Worm (Caenorhabditis elegans) whole organism, L4/young adult: ENCODE results near the gene K02F3.2.

Source experiments
- W03F9.2 ChIP-seq: fragments of 150-350 bp; optimal IDR thresholded peaks from 2 replicates; lab custom pipeline; 2014; ENCODE audit warnings: missing biosample characterization, missing genetic modification characterization
- dao-5 ChIP-seq: sonication (generic microtip); optimal IDR thresholded peaks from 2 replicates; lab custom pipeline; 2016; ENCODE audit warnings: missing genotype, missing genetic modification characterization, moderate library complexity, missing compliant biosample characterization

ce11 chrIII:825256-825655, 20.4 kb upstream of the K02F3.2 start:
- TF ChIP-seq W03F9.2 (tag; lab: Kevin White, UChicago) (no peak), dao-5 (tag; lab: Kevin White, UChicago) (no peak)
